Worm (Caenorhabditis elegans): ENCODE measurements around the gene nlp-80.

nlp-80 gene

ce11 chrV:11080345-11081102, 15.1 kb upstream of the nlp-80 start, which contains the start of gene act-1 (continued):
- TF ChIP-seq skn-1 (tag; optimal IDR thresholded peaks at IDR 0.05): no peak
- no peak for TF ChIP-seq snpc-4 (tag; optimal IDR thresholded peaks at IDR 0.05)
- peak; percentile 80 for TF ChIP-seq nfya-1 (tag; optimal IDR thresholded peaks at IDR 0.05; ENCODE audit: insufficient read depth)
- peak; percentile 40 for TF ChIP-seq jun-1 (tag; optimal IDR thresholded peaks at IDR 0.05)

ce11 chrV:11078874-11079273, 13.5 kb upstream of the nlp-80 start:
- no peak for TF ChIP-seq daf-12 (tag; optimal IDR thresholded peaks at IDR 0.05)
- TF ChIP-seq lin-15B (tag; optimal IDR thresholded peaks at IDR 0.05): no peak
- TF ChIP-seq ama-1 (optimal IDR thresholded peaks at IDR 0.05): no peak
- no peak for TF ChIP-seq ztf-4 (tag; optimal IDR thresholded peaks at IDR 0.05)
- no peak for TF ChIP-seq elt-1 (tag; optimal IDR thresholded peaks at IDR 0.05)
- TF ChIP-seq pqm-1 (tag; optimal IDR thresholded peaks at IDR 0.05): no peak
- no peak for TF ChIP-seq nhr-43 (tag; optimal IDR thresholded peaks at IDR 0.05; ENCODE audit: poor library complexity, severe bottlenecking)
- no peak for TF ChIP-seq ZK546.5 (tag; optimal IDR thresholded peaks at IDR 0.05)
- TF ChIP-seq nhr-12 (tag; optimal IDR thresholded peaks at IDR 0.05): no peak
- no peak for TF ChIP-seq zag-1 (tag; optimal IDR thresholded peaks at IDR 0.05)
- no peak for TF ChIP-seq lsy-12 (tag; optimal IDR thresholded peaks at IDR 0.05)
- TF ChIP-seq R02D3.7 (tag; optimal IDR thresholded peaks at IDR 0.05): no peak
- TF ChIP-seq unc-39 (tag; optimal IDR thresholded peaks at IDR 0.05): no peak
- no peak for TF ChIP-seq mml-1 (tag; optimal IDR thresholded peaks at IDR 0.05)
- TF ChIP-seq nhr-76 (tag; optimal IDR thresholded peaks at IDR 0.05): no peak
- TF ChIP-seq fkh-10 (GFP tag; optimal IDR thresholded peaks at IDR 0.05): no peak

- no peak for TF ChIP-seq mml-1 (tag; optimal IDR thresholded peaks at IDR 0.05)
- TF ChIP-seq nhr-77 (tag; optimal IDR thresholded peaks at IDR 0.05): no peak
- peak in 1 of 3 experiments; percentile 32 for TF ChIP-seq elt-3 (tag; optimal IDR thresholded peaks at IDR 0.05)
- TF ChIP-seq lin-15B (tag; optimal IDR thresholded peaks at IDR 0.05): peak; percentile 78
- no peak for TF ChIP-seq ceh-16 (tag; optimal IDR thresholded peaks at IDR 0.05)
- peak; percentile 34 for TF ChIP-seq tbx-2 (tag; optimal IDR thresholded peaks at IDR 0.05)
- peak; percentile 9 for TF ChIP-seq R02D3.7 (tag; optimal IDR thresholded peaks at IDR 0.05)
- peak; percentile 76 for TF ChIP-seq elt-2 (tag; optimal IDR thresholded peaks at IDR 0.05)
- peak; percentile 82 for TF ChIP-seq jun-1 (tag; optimal IDR thresholded peaks at IDR 0.05)
- peak; percentile 88 for TF ChIP-seq nfya-1 (tag; optimal IDR thresholded peaks at IDR 0.05; ENCODE audit: insufficient read depth)
- no peak for TF ChIP-seq unc-62 (GFP tag; optimal IDR thresholded peaks at IDR 0.05)
- peak; percentile 95 for TF ChIP-seq nhr-25 (tag; optimal IDR thresholded peaks at IDR 0.05)
- TF ChIP-seq fos-1 (tag; optimal IDR thresholded peaks at IDR 0.05): peak; percentile 88
- peak; percentile 20 for TF ChIP-seq elt-1 (tag; optimal IDR thresholded peaks at IDR 0.05)
- TF ChIP-seq sea-2 (GFP tag; optimal IDR thresholded peaks at IDR 0.05): no peak
- TF ChIP-seq pha-4 (tag; optimal IDR thresholded peaks at IDR 0.05): peak; percentile 75
- TF ChIP-seq nhr-23 (tag; optimal IDR thresholded peaks at IDR 0.05): peak; percentile 78
- no peak for TF ChIP-seq egl-5 (tag; optimal IDR thresholded peaks at IDR 0.05)
- no peak for TF ChIP-seq nhr-67 (tag; optimal IDR thresholded peaks at IDR 0.05)
- TF ChIP-seq daf-12 (tag; optimal IDR thresholded peaks at IDR 0.05): no peak
- TF ChIP-seq hmg-11 (tag; optimal IDR thresholded peaks at IDR 0.05): peak; percentile 36
- peak; percentile 9 for TF ChIP-seq ceh-28 (tag; optimal IDR thresholded peaks at IDR 0.05)
- TF ChIP-seq lin-39 (tag; optimal IDR thresholded peaks at IDR 0.05): peak; percentile 74
- TF ChIP-seq snpc-4 (tag; optimal IDR thresholded peaks at IDR 0.05): peak; percentile 73
- TF ChIP-seq skn-1 (tag; optimal IDR thresholded peaks at IDR 0.05): peak; percentile 23
- no peak for TF ChIP-seq nhr-76 (tag; optimal IDR thresholded peaks at IDR 0.05)
- TF ChIP-seq mdl-1 (tag; optimal IDR thresholded peaks at IDR 0.05): no peak
- TF ChIP-seq nhr-237 (tag; optimal IDR thresholded peaks at IDR 0.05): no peak
- peak; percentile 58 for TF ChIP-seq fkh-10 (GFP tag; optimal IDR thresholded peaks at IDR 0.05)
- peak; percentile 22 for TF ChIP-seq ama-1 (optimal IDR thresholded peaks at IDR 0.05)
- TF ChIP-seq ceh-82 (tag; optimal IDR thresholded peaks at IDR 0.05): no peak
- TF ChIP-seq fkh-2 (tag; optimal IDR thresholded peaks at IDR 0.05): no peak
- TF ChIP-seq zag-1 (tag; optimal IDR thresholded peaks at IDR 0.05): no peak
- no peak for TF ChIP-seq pqm-1 (tag; optimal IDR thresholded peaks at IDR 0.05)
- no peak for TF ChIP-seq nhr-12 (tag; optimal IDR thresholded peaks at IDR 0.05)
- no peak for TF ChIP-seq nhr-28 (tag; optimal IDR thresholded peaks at IDR 0.05)
- no peak for TF ChIP-seq eor-1 (tag; optimal IDR thresholded peaks at IDR 0.05)
- TF ChIP-seq ztf-4 (tag; optimal IDR thresholded peaks at IDR 0.05): no peak
These were observed 12.8 kb upstream of the nlp-80 start, which contains the start of gene act-2 for ce11 chrV:11078104-11078724. TSS of gene act-2 (minus strand) at chrV:11078154.

Measured in whole organism, L3 larva.